Worm (Caenorhabditis elegans) whole organism, young adult: ENCODE data around the gene tyra-3.

Source experiments
- B0019.2 ChIP-seq: fragments of 200-800 bp; sonication (Bioruptor generic); conservative IDR thresholded peaks from 2 replicates; pipeline ENCODE4 v1.3.6; 2022; ENCODE audit warnings: missing genetic modification reagents, missing genetic modification characterization, missing compliant biosample characterization
- B0035.1 ChIP-seq: sonication (generic microtip); optimal IDR thresholded peaks from 2 replicates; lab custom pipeline; 2016; ENCODE audit warnings: missing genetic modification characterization, mild to moderate bottlenecking, missing compliant biosample characterization, missing genotype, missing genetic modification reagents
- F10E7.11 ChIP-seq: sonication (generic microtip); optimal IDR thresholded peaks from 2 replicates; lab custom pipeline; 2017; ENCODE audit warnings: mild to moderate bottlenecking, missing genetic modification characterization, moderate library complexity, missing compliant biosample characterization
- K11D2.4 ChIP-seq: fragments of 200-800 bp; sonication (Bioruptor generic); IDR thresholded peaks from 2 replicates; pipeline ENCODE4 v1.3.6; 2022; ENCODE audit warnings: missing genetic modification reagents, missing genetic modification characterization, missing compliant biosample characterization
- T07F8.4 ChIP-seq: sonication (generic microtip); optimal IDR thresholded peaks from 2 replicates; lab custom pipeline; 2016; ENCODE audit warnings: mild to moderate bottlenecking, missing genetic modification characterization, moderate library complexity, missing compliant biosample characterization
- Y67H2A.10 ChIP-seq: fragments of 200-800 bp; sonication (Bioruptor generic); conservative IDR thresholded peaks from 2 replicates; pipeline ENCODE4 v1.3.6; 2022; ENCODE audit warnings: missing genetic modification reagents, missing genetic modification characterization, missing compliant biosample characterization
- Y79H2A.3 ChIP-seq: fragments of 200-800 bp; sonication (Bioruptor generic); conservative IDR thresholded peaks from 2 replicates; pipeline ENCODE4 v1.3.6; 2022; ENCODE audit warnings: missing genetic modification reagents, missing genetic modification characterization, missing compliant biosample characterization
- ZK185.1 ChIP-seq: sonication (generic microtip); optimal IDR thresholded peaks from 2 replicates; lab custom pipeline; 2016; ENCODE audit warnings: mild to moderate bottlenecking, missing genetic modification characterization, missing compliant biosample characterization; ENCODE audit not compliant: poor library complexity, severe bottlenecking
- ama-1 ChIP-seq, 3 experiments: fragments of 150-350 bp in 1 of 3; sonication (generic microtip) in 2 of 3; optimal IDR thresholded peaks; 2 replicates each; lab custom pipeline; 2014 to 2018; ENCODE audit warnings: missing biosample characterization in 2 of 3, missing genetic modification characterization in 2 of 3, missing genetic modification reagents in 2 of 3
- attf-5 ChIP-seq: fragments of 200-800 bp; sonication (Bioruptor generic); optimal IDR thresholded peaks from 2 replicates; lab custom pipeline; 2018; ENCODE audit warnings: mild to moderate bottlenecking, missing genetic modification characterization, missing compliant biosample characterization
- attf-6 ChIP-seq: fragments of 200-800 bp; sonication (Bioruptor generic); IDR thresholded peaks from 2 replicates; pipeline ENCODE4 v1.3.6; 2022; ENCODE audit warnings: missing genetic modification reagents, missing genetic modification characterization, missing compliant biosample characterization
- ccch-3 ChIP-seq: fragments of 200-800 bp; sonication (Bioruptor generic); optimal IDR thresholded peaks from 2 replicates; lab custom pipeline; 2018; ENCODE audit warnings: mild to moderate bottlenecking, missing genetic modification characterization, missing compliant biosample characterization
- cebp-1 ChIP-seq, 2 experiments: fragments of 200-800 bp in 1 of 2; sonication (Bioruptor generic) in 1 of 2; sonication (generic microtip) in 1 of 2; IDR thresholded peaks in 1 of 2; optimal IDR thresholded peaks in 1 of 2; 2 replicates each; pipeline versions ENCODE4 v1.3.6 to Lab custom; 2017 to 2022; ENCODE audit warnings: missing compliant biosample characterization in 2 of 2, missing genetic modification characterization in 2 of 2, mild to moderate bottlenecking in 1 of 2, missing genetic modification reagents in 1 of 2, moderate library complexity in 1 of 2
- ceh-79 ChIP-seq: sonication (generic microtip); optimal IDR thresholded peaks from 2 replicates; lab custom pipeline; 2017; ENCODE audit warnings: mild to moderate bottlenecking, missing genetic modification characterization, missing compliant biosample characterization
- chd-7 ChIP-seq: sonication (generic microtip); optimal IDR thresholded peaks from 2 replicates; lab custom pipeline; 2016; ENCODE audit warnings: mild to moderate bottlenecking, missing genetic modification characterization, moderate library complexity, missing compliant biosample characterization
- die-1 ChIP-seq: sonication (generic microtip); optimal IDR thresholded peaks from 2 replicates; lab custom pipeline; 2016; ENCODE audit warnings: missing genotype, mild to moderate bottlenecking, missing genetic modification characterization, missing compliant biosample characterization
- dpl-1 ChIP-seq: fragments of 150-350 bp; optimal IDR thresholded peaks from 2 replicates; lab custom pipeline; 2014; ENCODE audit warnings: missing biosample characterization, missing genetic modification reagents, missing genetic modification characterization
- fkh-3 ChIP-seq: sonication (generic microtip); optimal IDR thresholded peaks from 2 replicates; lab custom pipeline; 2016; ENCODE audit warnings: mild to moderate bottlenecking, missing genetic modification characterization, missing compliant biosample characterization
- gei-17 ChIP-seq: fragments of 200-800 bp; sonication (Bioruptor generic); optimal IDR thresholded peaks from 2 replicates; lab custom pipeline; 2018; ENCODE audit warnings: mild to moderate bottlenecking, missing genetic modification characterization, missing compliant biosample characterization
- hmg-1.2 ChIP-seq: fragments of 200-800 bp; sonication (Bioruptor generic); IDR thresholded peaks from 2 replicates; pipeline ENCODE4 v1.3.6; 2022; ENCODE audit warnings: missing genetic modification reagents, missing genetic modification characterization, missing compliant biosample characterization
- hrde-1 ChIP-seq: sonication (generic microtip); optimal IDR thresholded peaks from 2 replicates; lab custom pipeline; 2016; ENCODE audit warnings: missing genetic modification characterization, mild to moderate bottlenecking, missing compliant biosample characterization, moderate library complexity, missing genotype, missing genetic modification reagents, borderline replicate concordance
- let-607 ChIP-seq, 2 experiments: fragments of 200-800 bp in 1 of 2; sonication (Bioruptor generic) in 1 of 2; sonication (generic microtip) in 1 of 2; optimal IDR thresholded peaks; 2 replicates each; lab custom pipeline; 2016 to 2018; ENCODE audit warnings: mild to moderate bottlenecking in 2 of 2, missing compliant biosample characterization in 2 of 2, missing genetic modification characterization in 2 of 2, moderate library complexity in 2 of 2, missing genotype in 1 of 2
- lsl-1 ChIP-seq: fragments of 200-800 bp; sonication (Bioruptor generic); optimal IDR thresholded peaks from 2 replicates; lab custom pipeline; 2018; ENCODE audit warnings: mild to moderate bottlenecking, missing genetic modification characterization, moderate library complexity, missing compliant biosample characterization
- lsy-27 ChIP-seq: sonication (generic microtip); optimal IDR thresholded peaks from 2 replicates; lab custom pipeline; 2017; ENCODE audit warnings: missing genetic modification characterization, mild to moderate bottlenecking, missing compliant biosample characterization, antibody characterized with exemption, missing genotype, borderline replicate concordance; ENCODE audit not compliant: insufficient read depth
- mcd-1 ChIP-seq: fragments of 200-800 bp; sonication (Bioruptor generic); IDR thresholded peaks from 2 replicates; pipeline ENCODE4 v1.3.6; 2022; ENCODE audit warnings: missing genetic modification reagents, missing genetic modification characterization, missing compliant biosample characterization
- nfya-2 ChIP-seq: fragments of 200-800 bp; sonication (Bioruptor generic); IDR thresholded peaks from 2 replicates; pipeline ENCODE4 v1.3.6; 2022; ENCODE audit warnings: missing genetic modification reagents, missing genetic modification characterization, missing compliant biosample characterization
- nhr-120 ChIP-seq: fragments of 200-800 bp; sonication (Bioruptor generic); IDR thresholded peaks from 2 replicates; pipeline ENCODE4 v1.3.6; 2022; ENCODE audit warnings: missing genetic modification characterization, missing compliant biosample characterization
- nhr-80 ChIP-seq: sonication (generic microtip); optimal IDR thresholded peaks from 2 replicates; lab custom pipeline; 2016; ENCODE audit warnings: missing genetic modification characterization, missing compliant biosample characterization
- rcor-1 ChIP-seq: fragments of 200-800 bp; sonication (Bioruptor generic); IDR thresholded peaks from 2 replicates; pipeline ENCODE4 v1.3.6; 2022; ENCODE audit warnings: missing genetic modification reagents, missing genetic modification characterization, missing compliant biosample characterization
- snpc-1.1 ChIP-seq: sonication (generic microtip); optimal IDR thresholded peaks from 2 replicates; lab custom pipeline; 2017; ENCODE audit warnings: missing genetic modification characterization, mild to moderate bottlenecking, missing compliant biosample characterization, antibody characterized with exemption, moderate library complexity, missing genotype, missing genetic modification reagents; ENCODE audit not compliant: insufficient read depth
- tbp1 ChIP-seq: fragments of 200-800 bp; sonication (Bioruptor generic); optimal IDR thresholded peaks from 2 replicates; lab custom pipeline; 2018; ENCODE audit warnings: mild to moderate bottlenecking, missing genetic modification characterization, missing compliant biosample characterization
- xnd-1 ChIP-seq: sonication (generic microtip); optimal IDR thresholded peaks from 2 replicates; lab custom pipeline; 2016; ENCODE audit warnings: missing genotype, missing genetic modification reagents, missing genetic modification characterization, missing compliant biosample characterization
- ztf-18 ChIP-seq: sonication (generic microtip); optimal IDR thresholded peaks from 2 replicates; lab custom pipeline; 2016; ENCODE audit warnings: missing genotype, mild to moderate bottlenecking, missing genetic modification characterization, missing compliant biosample characterization
- ztf-22 ChIP-seq: fragments of 200-800 bp; sonication (Bioruptor generic); optimal IDR thresholded peaks from 2 replicates; lab custom pipeline; 2018; ENCODE audit warnings: mild to moderate bottlenecking, missing genetic modification characterization, moderate library complexity, missing compliant biosample characterization
- ztf-25 ChIP-seq: fragments of 200-800 bp; sonication (Bioruptor generic); IDR thresholded peaks from 2 replicates; pipeline ENCODE4 v1.3.6; 2022; ENCODE audit warnings: missing genetic modification reagents, missing genetic modification characterization, missing compliant biosample characterization
- ztf-6 ChIP-seq: fragments of 200-800 bp; sonication (Bioruptor generic); IDR thresholded peaks from 2 replicates; pipeline ENCODE4 v1.3.6; 2022; ENCODE audit warnings: missing genetic modification reagents, missing genetic modification characterization, missing compliant biosample characterization

Gene tyra-3

ce11 chrX:4915879-4916278 is 32.0 kb upstream of the tyra-3 start, which contains the start of gene ifa-4:
TSS of gene ifa-4 (minus strand) at chrX:4915979.
- TF ChIP-seq lsy-27 (tag; lab: Kevin White, UChicago): no peak
- no peak for TF ChIP-seq nfya-2 (GFP tag; lab: Robert Waterston, UW)
- TF ChIP-seq attf-6 (GFP tag; lab: Robert Waterston, UW): no peak
- TF ChIP-seq B0019.2 (GFP tag; lab: Robert Waterston, UW): no peak
- no peak for TF ChIP-seq let-607 (tag; optimal IDR thresholded peaks at IDR 0.05; lab: Kevin White, UChicago)
- TF ChIP-seq die-1 (tag; lab: Kevin White, UChicago): no peak
- no peak for TF ChIP-seq fkh-3 (tag; lab: Kevin White, UChicago)
- TF ChIP-seq Y67H2A.10: no peak
- no peak for TF ChIP-seq ztf-18 (tag; lab: Kevin White, UChicago)
- no peak for TF ChIP-seq hmg-1.2 (GFP tag; lab: Robert Waterston, UW)
- no peak for TF ChIP-seq mcd-1
- TF ChIP-seq cebp-1 (GFP tag; IDR thresholded peaks at IDR 0.05; lab: Robert Waterston, UW): no peak
- no peak for TF ChIP-seq cebp-1 (tag; optimal IDR thresholded peaks at IDR 0.05; lab: Kevin White, UChicago)
- no peak for TF ChIP-seq K11D2.4 (GFP tag; lab: Robert Waterston, UW)
- TF ChIP-seq nhr-120: no peak

ce11 chrX:4920942-4921540 is 26.8 kb upstream of the tyra-3 start, which contains the start of gene K05B2.4:
TSS of gene K05B2.4 (minus strand) at chrX:4920992.
- TF ChIP-seq cebp-1 (GFP tag; IDR thresholded peaks at IDR 0.05; lab: Robert Waterston, UW) (no peak), cebp-1 (tag; optimal IDR thresholded peaks at IDR 0.05; lab: Kevin White, UChicago) (no peak), snpc-1.1 (no peak), T07F8.4 (tag; lab: Kevin White, UChicago) (no peak), tbp1 (GFP tag; lab: Kevin White, UChicago) (no peak), dpl-1 (GFP tag; lab: Kevin White, UChicago) (no peak), rcor-1 (GFP tag; lab: Robert Waterston, UW) (no peak), die-1 (tag; lab: Kevin White, UChicago) (no peak), F10E7.11 (tag; lab: Kevin White, UChicago) (no peak), ama-1 (optimal IDR thresholded peaks at IDR 0.05; lab: Kevin White, UChicago) (no peak), ama-1 (GFP tag; optimal IDR thresholded peaks at IDR 0.05; lab: Kevin White, UChicago) (no peak), chd-7 (tag; lab: Kevin White, UChicago) (no peak), hmg-1.2 (GFP tag; lab: Robert Waterston, UW) (no peak), xnd-1 (tag; lab: Kevin White, UChicago) (no peak), gei-17 (GFP tag; lab: Kevin White, UChicago) (no peak), hrde-1 (no peak), ccch-3 (no peak), attf-5 (GFP tag; lab: Kevin White, UChicago) (no peak)
- TF ChIP-seq, all 124 proteins: peak for 0

ce11 chrX:4928118-4928517 is 19.7 kb upstream of the tyra-3 start:
- peak in 1 of 2 experiments; percentile 4 for TF ChIP-seq let-607 (tag; optimal IDR thresholded peaks at IDR 0.05; lab: Kevin White, UChicago)
- TF ChIP-seq nhr-80 (tag; lab: Kevin White, UChicago): peak; percentile 88
- no peak for TF ChIP-seq ceh-79 (tag; lab: Kevin White, UChicago)

- TF ChIP-seq Y79H2A.3 (GFP tag; lab: Robert Waterston, UW) (no peak), lsl-1 (no peak), attf-6 (GFP tag; lab: Robert Waterston, UW) (no peak), B0035.1 (tag; lab: Kevin White, UChicago) (no peak), ztf-6 (GFP tag; lab: Robert Waterston, UW) (no peak), ztf-25 (GFP tag; lab: Robert Waterston, UW) (no peak), ZK185.1 (tag; lab: Kevin White, UChicago) (no peak), ztf-22 (GFP tag; lab: Kevin White, UChicago) (no peak)
Measured at ce11 chrX:4929657-4930056, 18.2 kb upstream of the tyra-3 start, which contains the start of gene mct-4. TSS of gene mct-4 (minus strand) at chrX:4929757.
